Fruit fly (Drosophila melanogaster): Measurements from ENCODE around the gene Pits.

DNA sequence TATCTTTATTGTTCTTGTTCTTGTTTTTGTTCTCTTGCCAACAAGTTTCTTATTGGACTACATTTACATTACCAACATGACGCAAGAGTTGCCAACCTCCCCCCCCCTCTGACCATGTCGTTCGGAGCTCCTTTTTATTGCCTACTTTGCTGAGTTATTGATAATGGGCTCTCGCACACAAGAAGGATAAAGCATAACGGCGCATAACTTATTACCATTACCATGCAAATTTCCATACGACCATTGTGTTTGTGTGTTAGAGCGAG, 49.1 kb upstream of the Pits start:
- TF ChIP-seq vri (GFP tag; optimal IDR thresholded peaks at IDR 0.05): peak; percentile 60
- no peak for TF ChIP-seq CG6808 (GFP tag; optimal IDR thresholded peaks at IDR 0.05)
- TF ChIP-seq Eip93F (GFP tag; optimal IDR thresholded peaks at IDR 0.05): no peak
- TF ChIP-seq net (GFP tag; optimal IDR thresholded peaks at IDR 0.05): no peak
- TF ChIP-seq dac (GFP tag; optimal IDR thresholded peaks at IDR 0.05): no peak
- no peak for TF ChIP-seq Hr4 (GFP tag; optimal IDR thresholded peaks at IDR 0.05)
- no peak for TF ChIP-seq ss (GFP tag; optimal IDR thresholded peaks at IDR 0.05)
- no peak for TF ChIP-seq CG9139 (GFP tag; optimal IDR thresholded peaks at IDR 0.05)
- TF ChIP-seq CG16779 (tag; optimal IDR thresholded peaks at IDR 0.05): no peak

Data from whole organism, prepupa.